Worm (Caenorhabditis elegans) whole organism, late embryonic: ENCODE results near the gene C14E2.3.

ENCODE experiments used
- F13H6.1 ChIP-seq: sonication (generic microtip); optimal IDR thresholded peaks from 2 replicates; lab custom pipeline; 2016; ENCODE audit warnings: missing genetic modification characterization, missing compliant biosample characterization
- dve-1 ChIP-seq: sonication (generic microtip); optimal IDR thresholded peaks from 2 replicates; lab custom pipeline; 2017; ENCODE audit warnings: antibody characterized with exemption, mild to moderate bottlenecking, missing genetic modification characterization, missing compliant biosample characterization
- elt-4 ChIP-seq: sonication (generic microtip); optimal IDR thresholded peaks from 2 replicates; lab custom pipeline; 2016; ENCODE audit warnings: missing genetic modification characterization, missing compliant biosample characterization

DNA sequence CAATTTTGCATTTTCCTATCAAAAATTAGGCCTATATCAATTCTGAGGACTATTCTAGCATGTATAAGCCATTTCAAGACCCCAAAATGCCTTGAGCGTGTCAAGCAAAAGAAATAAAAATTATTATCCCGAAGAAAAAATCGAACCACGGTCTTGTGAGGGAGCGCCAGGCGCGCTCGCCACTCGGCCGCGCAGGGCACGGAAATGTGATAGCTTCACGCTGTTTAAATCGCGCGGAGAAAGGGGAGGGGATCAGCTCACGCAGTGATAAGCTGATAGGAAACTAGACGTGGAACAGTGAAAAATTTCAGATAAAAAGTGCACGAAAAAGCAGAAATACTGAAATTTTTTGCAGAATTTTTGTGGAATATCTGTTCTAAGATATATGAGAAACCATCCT lies 26.4 kb upstream of the C14E2.3 start:
- peak; percentile 29 for TF ChIP-seq dve-1 (tag; lab: Kevin White, UChicago)
- TF ChIP-seq elt-4 (tag; lab: Kevin White, UChicago) = no peak
- TF ChIP-seq F13H6.1 (tag; lab: Kevin White, UChicago) = peak; percentile 53
